Worm (Caenorhabditis elegans) whole organism, L1 larva: ENCODE measurements around the gene srbc-44.

Source experiments
- ceh-82 ChIP-seq, 3 experiments: fragments of 150-350 bp in 1 of 3; sonication (generic microtip) in 2 of 3; optimal IDR thresholded peaks; 2 replicates each; lab custom pipeline; 2014 to 2017; ENCODE audit warnings: missing biosample characterization in 3 of 3, missing genetic modification characterization in 3 of 3
- jun-1 ChIP-seq: fragments of 150-350 bp; optimal IDR thresholded peaks from 2 replicates; lab custom pipeline; 2014; ENCODE audit warnings: missing biosample characterization, missing genetic modification reagents, missing genetic modification characterization
- lin-39 ChIP-seq: fragments of 150-350 bp; optimal IDR thresholded peaks from 2 replicates; lab custom pipeline; 2014; ENCODE audit warnings: missing biosample characterization, missing genetic modification reagents, missing genetic modification characterization
- tbx-2 ChIP-seq: sonication (generic microtip); optimal IDR thresholded peaks from 2 replicates; lab custom pipeline; 2016; ENCODE audit warnings: missing genetic modification characterization, missing compliant biosample characterization
- unc-130 ChIP-seq: fragments of 150-350 bp; optimal IDR thresholded peaks from 2 replicates; lab custom pipeline; 2017; ENCODE audit warnings: missing biosample characterization, missing genetic modification characterization, inconsistent platforms
- ztf-11 ChIP-seq, 2 experiments: sonication (generic microtip); optimal IDR thresholded peaks; 2 replicates each; lab custom pipeline; 2016 to 2017; ENCODE audit warnings: missing genetic modification characterization in 2 of 2, missing biosample characterization in 1 of 2, missing compliant biosample characterization in 1 of 2

ce11 chrV:12752407-12752806 is 35.9 kb downstream of the srbc-44 start, which contains the start of gene C15C8.8:
- TF ChIP-seq lin-39 (tag; lab: Kevin White, UChicago) (no peak), ceh-82 (tag; optimal IDR thresholded peaks at IDR 0.05; lab: Kevin White, UChicago) (no peak), jun-1 (tag; lab: Kevin White, UChicago) (no peak), tbx-2 (no peak), ztf-11 (tag; optimal IDR thresholded peaks at IDR 0.05; lab: Kevin White, UChicago) (no peak), unc-130 (no peak)
